Worm (Caenorhabditis elegans) whole organism, late embryonic: Measurements from ENCODE around the gene T25D3.4.

Source experiments
- C08G9.2 ChIP-seq: sonication (generic microtip); optimal IDR thresholded peaks from 2 replicates; lab custom pipeline; 2016; ENCODE audit warnings: mild to moderate bottlenecking, missing genetic modification characterization, moderate library complexity, missing compliant biosample characterization
- K02D7.2 ChIP-seq: sonication (generic microtip); optimal IDR thresholded peaks from 2 replicates; lab custom pipeline; 2017; ENCODE audit warnings: mild to moderate bottlenecking, missing genetic modification characterization, missing compliant biosample characterization
- K09A11.1 ChIP-seq: sonication (generic microtip); optimal IDR thresholded peaks from 2 replicates; lab custom pipeline; 2017; ENCODE audit warnings: antibody characterized with exemption, mild to moderate bottlenecking, missing genetic modification characterization, missing compliant biosample characterization; ENCODE audit not compliant: insufficient read depth
- ama-1 ChIP-seq: fragments of 150-350 bp; optimal IDR thresholded peaks from 2 replicates; lab custom pipeline; 2014
- ceh-14 ChIP-seq: sonication (generic microtip); optimal IDR thresholded peaks from 2 replicates; lab custom pipeline; 2016; ENCODE audit warnings: missing genotype, missing genetic modification characterization, missing compliant biosample characterization
- ceh-18 ChIP-seq: sonication (generic microtip); optimal IDR thresholded peaks from 2 replicates; lab custom pipeline; 2016; ENCODE audit warnings: missing genetic modification characterization, missing compliant biosample characterization
- ceh-30 ChIP-seq: fragments of 150-350 bp; optimal IDR thresholded peaks from 2 replicates; lab custom pipeline; 2014; ENCODE audit warnings: missing biosample characterization, missing genetic modification characterization
- ceh-45 ChIP-seq: fragments of 200-800 bp; sonication (Bioruptor generic); IDR thresholded peaks from 2 replicates; pipeline ENCODE4 v1.3.6; 2022; ENCODE audit warnings: missing genetic modification reagents, missing genetic modification characterization, missing compliant biosample characterization
- ceh-6 ChIP-seq: fragments of 200-800 bp; sonication (Bioruptor generic); optimal IDR thresholded peaks from 2 replicates; lab custom pipeline; 2018; ENCODE audit warnings: mild to moderate bottlenecking, missing genetic modification characterization, missing compliant biosample characterization
- che-1 ChIP-seq: sonication (generic microtip); optimal IDR thresholded peaks from 2 replicates; lab custom pipeline; 2016; ENCODE audit warnings: mild to moderate bottlenecking, missing genetic modification characterization, missing compliant biosample characterization
- dve-1 ChIP-seq: sonication (generic microtip); optimal IDR thresholded peaks from 2 replicates; lab custom pipeline; 2017; ENCODE audit warnings: antibody characterized with exemption, mild to moderate bottlenecking, missing genetic modification characterization, missing compliant biosample characterization
- elt-2 ChIP-seq: sonication (generic microtip); optimal IDR thresholded peaks from 2 replicates; lab custom pipeline; 2016; ENCODE audit warnings: missing genetic modification reagents, missing genetic modification characterization, missing compliant biosample characterization
- hlh-15 ChIP-seq: sonication (generic microtip); optimal IDR thresholded peaks from 2 replicates; lab custom pipeline; 2016; ENCODE audit warnings: missing genetic modification characterization, missing compliant biosample characterization
- hlh-30 ChIP-seq: sonication (generic microtip); optimal IDR thresholded peaks from 2 replicates; lab custom pipeline; 2017; ENCODE audit warnings: antibody characterized with exemption, missing genetic modification characterization, missing compliant biosample characterization; ENCODE audit not compliant: insufficient read depth
- hlh-6 ChIP-seq: sonication (generic microtip); optimal IDR thresholded peaks from 2 replicates; lab custom pipeline; 2016; ENCODE audit warnings: missing genotype, missing genetic modification characterization, missing compliant biosample characterization
- lim-6 ChIP-seq: sonication (generic microtip); optimal IDR thresholded peaks from 2 replicates; lab custom pipeline; 2016; ENCODE audit warnings: missing genetic modification characterization, missing compliant biosample characterization
- lin-11 ChIP-seq: fragments of 200-800 bp; sonication (Bioruptor generic); optimal IDR thresholded peaks from 2 replicates; lab custom pipeline; 2018; ENCODE audit warnings: mild to moderate bottlenecking, missing genetic modification characterization, missing compliant biosample characterization
- mec-3 ChIP-seq: sonication (generic microtip); optimal IDR thresholded peaks from 2 replicates; lab custom pipeline; 2016; ENCODE audit warnings: borderline replicate concordance, missing genetic modification characterization, missing compliant biosample characterization
- nhr-11 ChIP-seq: fragments of 150-350 bp; optimal IDR thresholded peaks from 2 replicates; lab custom pipeline; 2014; ENCODE audit warnings: missing biosample characterization, missing genetic modification characterization
- nhr-232 ChIP-seq: sonication (generic microtip); optimal IDR thresholded peaks from 2 replicates; lab custom pipeline; 2016; ENCODE audit warnings: missing genetic modification characterization, missing compliant biosample characterization
- npax-4 ChIP-seq: sonication (generic microtip); optimal IDR thresholded peaks from 2 replicates; lab custom pipeline; 2016; ENCODE audit warnings: missing genetic modification characterization, missing compliant biosample characterization
- odd-2 ChIP-seq: sonication (generic microtip); optimal IDR thresholded peaks from 2 replicates; lab custom pipeline; 2017; ENCODE audit warnings: antibody characterized with exemption, mild to moderate bottlenecking, missing genetic modification characterization, missing compliant biosample characterization
- pag-3 ChIP-seq: sonication (generic microtip); optimal IDR thresholded peaks from 2 replicates; lab custom pipeline; 2016; ENCODE audit warnings: missing compliant biosample characterization, missing genetic modification characterization, borderline replicate concordance
- pat-9 ChIP-seq: fragments of 200-800 bp; sonication (Bioruptor generic); optimal IDR thresholded peaks from 2 replicates; lab custom pipeline; 2018; ENCODE audit warnings: mild to moderate bottlenecking, missing genetic modification characterization, moderate library complexity, missing compliant biosample characterization
- pha-2 ChIP-seq: sonication (generic microtip); optimal IDR thresholded peaks from 2 replicates; lab custom pipeline; 2017; ENCODE audit warnings: mild to moderate bottlenecking, missing genetic modification characterization, missing compliant biosample characterization
- pros-1 ChIP-seq: fragments of 150-350 bp; optimal IDR thresholded peaks from 2 replicates; lab custom pipeline; 2014; ENCODE audit warnings: missing biosample characterization, missing genetic modification reagents, missing genetic modification characterization
- rnt-1 ChIP-seq: sonication (generic microtip); optimal IDR thresholded peaks from 2 replicates; lab custom pipeline; 2016; ENCODE audit warnings: missing genetic modification characterization, missing compliant biosample characterization
- sdc-2 ChIP-seq: sonication (generic microtip); optimal IDR thresholded peaks from 2 replicates; lab custom pipeline; 2016; ENCODE audit warnings: missing genotype, missing genetic modification characterization, missing compliant biosample characterization
- syd-9 ChIP-seq: sonication (generic microtip); optimal IDR thresholded peaks from 2 replicates; lab custom pipeline; 2016; ENCODE audit warnings: mild to moderate bottlenecking, missing genetic modification characterization, moderate library complexity, missing compliant biosample characterization
- tbx-2 ChIP-seq: sonication (generic microtip); optimal IDR thresholded peaks from 2 replicates; lab custom pipeline; 2016; ENCODE audit warnings: missing genetic modification characterization, missing compliant biosample characterization
- tbx-7 ChIP-seq: sonication (generic microtip); optimal IDR thresholded peaks from 2 replicates; lab custom pipeline; 2016; ENCODE audit warnings: missing genotype, missing genetic modification characterization, missing compliant biosample characterization
- unc-3 ChIP-seq, 2 experiments: fragments of 200-800 bp in 1 of 2; sonication (Bioruptor generic) in 1 of 2; sonication (generic microtip) in 1 of 2; conservative IDR thresholded peaks in 1 of 2; optimal IDR thresholded peaks in 1 of 2; 2 replicates each; pipeline versions ENCODE4 v1.3.6 to Lab custom; 2016 to 2022; ENCODE audit warnings: missing compliant biosample characterization in 2 of 2, missing genetic modification characterization in 2 of 2, missing genetic modification reagents in 1 of 2
- unc-42 ChIP-seq: sonication (generic microtip); optimal IDR thresholded peaks from 2 replicates; lab custom pipeline; 2016; ENCODE audit warnings: missing genotype, missing genetic modification characterization, missing compliant biosample characterization
- unc-55 ChIP-seq: sonication (generic microtip); optimal IDR thresholded peaks from 2 replicates; lab custom pipeline; 2017; ENCODE audit warnings: missing biosample characterization, missing genetic modification reagents, missing genetic modification characterization
- ztf-16 ChIP-seq: sonication (generic microtip); optimal IDR thresholded peaks from 2 replicates; lab custom pipeline; 2017; ENCODE audit warnings: missing genetic modification characterization, missing compliant biosample characterization

Gene T25D3.4

DNA sequence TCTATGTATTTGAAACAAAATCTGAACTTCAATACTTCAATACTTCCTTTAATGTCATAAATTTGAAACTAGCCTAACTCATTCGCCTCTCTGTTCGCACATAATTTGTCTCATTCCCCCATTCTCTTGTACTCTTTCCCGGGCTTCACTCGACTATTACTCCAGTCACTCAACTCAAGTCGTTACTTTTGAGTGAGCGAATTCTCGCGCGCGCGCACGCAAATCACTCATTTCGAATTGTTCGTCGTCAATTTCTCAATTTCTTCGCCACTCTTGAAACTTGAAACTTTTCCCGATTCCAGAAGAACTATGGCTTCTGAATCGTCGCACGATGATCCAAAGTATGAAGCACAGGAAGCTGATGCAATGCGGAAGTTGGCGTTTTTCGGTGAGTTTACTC, 42.8 kb upstream of the T25D3.4 start, which contains the start of gene col-68:
col-68 (plus strand) TSS at position 301 of the 400 bp plus-strand sequence.
- TF ChIP-seq ceh-45 (GFP tag; lab: Robert Waterston, UW): no peak
- no peak for TF ChIP-seq odd-2 (tag; lab: Kevin White, UChicago)
- TF ChIP-seq ama-1 (lab: Kevin White, UChicago): no peak
- no peak for TF ChIP-seq npax-4 (tag; lab: Kevin White, UChicago)
- TF ChIP-seq ceh-6 (GFP tag; lab: Kevin White, UChicago): no peak
- no peak for TF ChIP-seq C08G9.2
- no peak for TF ChIP-seq pag-3 (tag; lab: Kevin White, UChicago)
- no peak for TF ChIP-seq syd-9 (tag; lab: Kevin White, UChicago)
- TF ChIP-seq sdc-2 (tag; lab: Kevin White, UChicago): no peak
- TF ChIP-seq ceh-18 (tag; lab: Kevin White, UChicago): no peak
- TF ChIP-seq ceh-14: no peak
- no peak for TF ChIP-seq unc-55 (GFP tag; lab: Kevin White, UChicago)

DNA sequence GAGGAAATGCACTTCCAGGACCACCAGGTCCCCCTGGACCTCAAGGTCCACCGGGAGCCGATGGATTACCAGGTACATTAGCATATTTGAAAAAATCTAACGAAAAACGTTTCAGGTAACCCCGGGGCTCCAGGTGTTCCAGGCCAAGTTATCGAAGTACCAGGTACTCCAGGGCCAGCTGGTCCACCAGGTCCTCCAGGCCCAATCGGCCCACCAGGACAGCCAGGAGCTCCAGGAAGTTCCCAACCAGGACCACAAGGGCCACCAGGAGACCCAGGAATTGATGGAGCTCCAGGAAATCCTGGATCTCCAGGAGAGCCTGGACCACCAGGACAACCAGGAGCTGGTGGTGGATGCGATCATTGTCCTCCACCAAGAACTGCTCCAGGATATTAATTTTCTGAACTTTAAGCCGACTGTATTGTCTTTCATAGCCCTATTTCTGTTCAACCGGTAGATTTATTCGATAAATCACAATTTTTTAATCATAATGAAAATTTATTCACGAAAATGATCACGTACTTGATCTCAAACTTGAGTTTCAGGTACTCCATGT, 41.6 kb upstream of the T25D3.4 start:
- TF ChIP-seq K02D7.2 (tag; lab: Kevin White, UChicago) (no peak), tbx-2 (no peak), che-1 (no peak), hlh-15 (no peak), hlh-30 (no peak), lim-6 (tag; lab: Kevin White, UChicago) (no peak), nhr-232 (tag; lab: Kevin White, UChicago) (no peak), ceh-18 (tag; lab: Kevin White, UChicago) (no peak), rnt-1 (tag; lab: Kevin White, UChicago) (no peak), syd-9 (tag; lab: Kevin White, UChicago) (no peak), odd-2 (tag; lab: Kevin White, UChicago) (no peak), ceh-30 (tag; lab: Kevin White, UChicago) (no peak), ceh-6 (GFP tag; lab: Kevin White, UChicago) (no peak), ceh-45 (GFP tag; lab: Robert Waterston, UW) (no peak), pat-9 (tag; lab: Kevin White, UChicago) (no peak), mec-3 (no peak), ztf-16 (tag; lab: Kevin White, UChicago) (no peak)

DNA sequence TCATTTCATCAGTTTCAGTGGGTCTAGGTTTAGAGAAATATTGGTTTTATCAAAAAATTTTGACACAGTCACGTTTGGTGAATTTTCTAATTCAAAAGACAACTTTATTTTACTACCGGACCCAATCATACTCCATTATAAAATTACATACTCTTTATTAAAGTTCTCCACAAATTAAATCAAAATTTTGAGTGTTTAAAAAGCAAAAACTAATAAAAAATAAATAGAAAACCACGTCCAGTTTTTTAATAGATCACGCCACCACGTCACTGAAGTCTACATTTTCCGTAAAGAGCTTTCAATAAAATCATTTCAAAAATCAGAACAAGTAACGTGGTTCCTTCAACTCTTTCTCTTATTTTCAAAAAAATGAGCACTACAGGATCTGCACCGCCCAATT, 41.1 kb upstream of the T25D3.4 start, which contains the start of gene txt-1:
txt-1 (plus strand) TSS at position 301 of the 400 bp plus-strand sequence.
- no peak for TF ChIP-seq pha-2 (tag; lab: Kevin White, UChicago)
- TF ChIP-seq syd-9 (tag; lab: Kevin White, UChicago): no peak
- no peak for TF ChIP-seq unc-3 (GFP tag; conservative IDR thresholded peaks at IDR 0.05; lab: Robert Waterston, UW)
- TF ChIP-seq unc-3 (tag; optimal IDR thresholded peaks at IDR 0.05; lab: Kevin White, UChicago): no peak
- TF ChIP-seq K09A11.1 (tag; lab: Kevin White, UChicago): no peak
- TF ChIP-seq dve-1: no peak
- no peak for TF ChIP-seq nhr-232 (tag; lab: Kevin White, UChicago)
- TF ChIP-seq hlh-6 (tag; lab: Kevin White, UChicago): no peak
- no peak for TF ChIP-seq pros-1
- no peak for TF ChIP-seq tbx-7 (tag; lab: Kevin White, UChicago)
- TF ChIP-seq elt-2 (tag; lab: Kevin White, UChicago): no peak
- TF ChIP-seq, all 69 proteins: peak for 0

DNA sequence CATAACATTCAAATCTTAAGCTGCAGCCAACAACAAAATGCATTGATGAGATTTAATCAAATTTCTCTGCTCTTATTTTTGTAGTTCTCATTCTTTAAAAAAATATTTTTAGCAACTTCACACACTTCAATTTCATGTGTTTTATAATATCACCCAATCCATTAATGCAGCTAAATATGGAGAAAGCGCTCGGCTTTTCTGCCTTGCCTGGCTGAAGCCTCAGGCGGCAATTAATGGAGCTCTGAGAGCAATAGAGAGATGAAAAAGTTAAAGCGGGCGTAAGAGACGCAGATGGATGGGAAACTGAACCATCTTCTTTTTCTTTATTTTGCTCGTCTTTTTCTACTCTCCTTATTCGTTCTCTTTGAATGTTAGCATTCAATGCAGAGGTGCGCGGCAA, 39.3 kb upstream of the T25D3.4 start:
- no peak for TF ChIP-seq nhr-11 (tag; lab: Kevin White, UChicago)
- no peak for TF ChIP-seq unc-3 (GFP tag; conservative IDR thresholded peaks at IDR 0.05; lab: Robert Waterston, UW)
- no peak for TF ChIP-seq unc-3 (tag; optimal IDR thresholded peaks at IDR 0.05; lab: Kevin White, UChicago)
- peak; percentile 54 for TF ChIP-seq unc-42 (tag; lab: Kevin White, UChicago)
- TF ChIP-seq lin-11 (tag; lab: Kevin White, UChicago): no peak
